Fruit fly (Drosophila melanogaster) whole organism, embryonic: Measurements from ENCODE around the gene PGAP2.

ENCODE experiments used
- Asciz ChIP-seq: fragments of 200-800 bp; sonication (Bioruptor generic); optimal IDR thresholded peaks from 2 replicates; lab custom pipeline; 2017; ENCODE audit warnings: missing biosample characterization, mild to moderate bottlenecking, missing genetic modification characterization, missing genetic modification reagents
- Blimp-1 ChIP-seq: fragments of 200-800 bp; sonication (Bioruptor generic); optimal IDR thresholded peaks from 3 replicates; lab custom pipeline; 2018; ENCODE audit warnings: missing biosample characterization, missing genetic modification characterization, mild to moderate bottlenecking, moderate library complexity, missing genetic modification reagents
- CG11560 ChIP-seq: fragments of 200-800 bp; sonication (Bioruptor generic); IDR thresholded peaks from 3 replicates; pipeline ENCODE4 v1.3.6; 2022; ENCODE audit warnings: missing biosample characterization, missing genetic modification characterization
- CG11696 ChIP-seq: fragments of 200-800 bp; sonication (Bioruptor generic); IDR thresholded peaks from 2 replicates; pipeline ENCODE4 v1.3.6; 2022; ENCODE audit warnings: missing biosample characterization, missing genetic modification characterization
- CG1233 ChIP-seq: fragments of 200-800 bp; sonication (Bioruptor generic); optimal IDR thresholded peaks from 4 replicates; lab custom pipeline; 2018; ENCODE audit warnings: missing biosample characterization, mild to moderate bottlenecking, missing genetic modification characterization
- CG12391 ChIP-seq: fragments of 200-800 bp; sonication (Bioruptor generic); optimal IDR thresholded peaks from 3 replicates; lab custom pipeline; 2018; ENCODE audit warnings: missing biosample characterization, mild to moderate bottlenecking, missing genetic modification characterization, moderate library complexity
- CG1529 ChIP-seq: fragments of 200-800 bp; sonication (Bioruptor generic); optimal IDR thresholded peaks from 3 replicates; lab custom pipeline; 2018; ENCODE audit warnings: missing biosample characterization, missing genetic modification characterization
- CG17186 ChIP-seq: fragments of 200-800 bp; sonication (Bioruptor generic); optimal IDR thresholded peaks from 3 replicates; lab custom pipeline; 2017; ENCODE audit warnings: missing biosample characterization, missing genetic modification reagents, missing genetic modification characterization
- CG17385 ChIP-seq: fragments of 200-800 bp; sonication (Bioruptor generic); optimal IDR thresholded peaks from 3 replicates; lab custom pipeline; 2018; ENCODE audit warnings: missing biosample characterization, mild to moderate bottlenecking, missing genetic modification characterization
- CG18764 ChIP-seq: fragments of 200-800 bp; sonication (Bioruptor generic); optimal IDR thresholded peaks from 3 replicates; lab custom pipeline; 2016; ENCODE audit warnings: missing biosample characterization, missing genetic modification characterization
- CG2129 ChIP-seq: fragments of 200-800 bp; sonication (Bioruptor generic); IDR thresholded peaks from 2 replicates; pipeline ENCODE4 v1.3.6; 2022; ENCODE audit warnings: missing biosample characterization, missing genetic modification characterization; ENCODE audit not compliant: partially characterized antibody
- CG30431 ChIP-seq: fragments of 200-800 bp; sonication (Bioruptor generic); optimal IDR thresholded peaks from 2 replicates; lab custom pipeline; 2017; ENCODE audit warnings: missing biosample characterization, missing genetic modification characterization
- CG3065 ChIP-seq: fragments of 200-800 bp; sonication (Bioruptor generic); optimal IDR thresholded peaks from 2 replicates; lab custom pipeline; 2016; ENCODE audit warnings: missing biosample characterization, missing genetic modification characterization
- CG3407 ChIP-seq: fragments of 200-800 bp; sonication (Bioruptor generic); optimal IDR thresholded peaks from 2 replicates; lab custom pipeline; 2018; ENCODE audit warnings: missing biosample characterization, mild to moderate bottlenecking, missing genetic modification characterization
- CG34422 ChIP-seq: fragments of 200-800 bp; sonication (Bioruptor generic); IDR thresholded peaks from 3 replicates; pipeline ENCODE4 v1.3.6; 2022; ENCODE audit warnings: missing biosample characterization, missing genetic modification characterization
- CG4360 ChIP-seq: fragments of 200-800 bp; sonication (Bioruptor generic); IDR thresholded peaks from 2 replicates; pipeline ENCODE4 v1.3.6; 2022; ENCODE audit warnings: missing biosample characterization, missing genetic modification characterization
- CG7839 ChIP-seq: fragments of 200-800 bp; sonication (Bioruptor generic); optimal IDR thresholded peaks from 3 replicates; lab custom pipeline; 2018; ENCODE audit warnings: missing biosample characterization, mild to moderate bottlenecking, missing genetic modification characterization, moderate library complexity
- CG7928 ChIP-seq: fragments of 200-800 bp; sonication (Bioruptor generic); optimal IDR thresholded peaks from 2 replicates; lab custom pipeline; 2017; ENCODE audit warnings: missing biosample characterization, mild to moderate bottlenecking, missing genetic modification characterization
- CG9797 ChIP-seq: fragments of 200-800 bp; sonication (Bioruptor generic); optimal IDR thresholded peaks from 3 replicates; lab custom pipeline; 2018; ENCODE audit warnings: missing biosample characterization, mild to moderate bottlenecking, missing genetic modification characterization
- CTCF ChIP-seq: fragments of 200-800 bp; sonication (Bioruptor generic); optimal IDR thresholded peaks from 2 replicates; lab custom pipeline; 2017; ENCODE audit warnings: missing biosample characterization, mild to moderate bottlenecking, missing genetic modification characterization, moderate library complexity
- Dek ChIP-seq: fragments of 200-800 bp; sonication (Bioruptor generic); optimal IDR thresholded peaks from 3 replicates; lab custom pipeline; 2019; ENCODE audit warnings: missing biosample characterization, mild to moderate bottlenecking, missing genetic modification characterization, moderate library complexity
- Gug ChIP-seq: fragments of 200-800 bp; sonication (Bioruptor generic); IDR thresholded peaks from 4 replicates; pipeline ENCODE4 v1.3.6; 2022; ENCODE audit warnings: missing biosample characterization, missing genetic modification characterization
- HLH3B ChIP-seq: fragments of 200-800 bp; sonication (Bioruptor generic); IDR thresholded peaks from 2 replicates; pipeline ENCODE4 v1.3.6; 2022; ENCODE audit warnings: missing biosample characterization, missing genetic modification characterization
- Jarid2 ChIP-seq: fragments of 200-800 bp; sonication (Bioruptor generic); optimal IDR thresholded peaks from 3 replicates; lab custom pipeline; 2017; ENCODE audit warnings: mild to moderate bottlenecking, missing biosample characterization, missing genetic modification reagents, missing genetic modification characterization
- Mes4 ChIP-seq: fragments of 200-800 bp; sonication (Bioruptor generic); optimal IDR thresholded peaks from 2 replicates; lab custom pipeline; 2016; ENCODE audit warnings: missing biosample characterization, missing genetic modification characterization
- Neu2 ChIP-seq: fragments of 200-800 bp; sonication (Bioruptor generic); optimal IDR thresholded peaks from 3 replicates; lab custom pipeline; 2016; ENCODE audit warnings: missing biosample characterization, missing genetic modification characterization, borderline replicate concordance
- Oaz ChIP-seq: fragments of 200-800 bp; sonication (Bioruptor generic); IDR thresholded peaks from 2 replicates; pipeline ENCODE4 v1.3.6; 2022; ENCODE audit warnings: missing biosample characterization, missing genetic modification characterization
- Pdp1 ChIP-seq, 2 experiments: fragments of 200-800 bp; sonication (Bioruptor generic); optimal IDR thresholded peaks; 3 replicates each; lab custom pipeline; 2016; ENCODE audit warnings: missing biosample characterization in 2 of 2, missing genetic modification characterization in 2 of 2, mild to moderate bottlenecking in 1 of 2, moderate library complexity in 1 of 2
- Rx ChIP-seq: fragments of 200-800 bp; sonication (Bioruptor generic); IDR thresholded peaks from 2 replicates; pipeline ENCODE4 v1.3.6; 2022; ENCODE audit warnings: missing biosample characterization, missing genetic modification characterization
- Sin3A ChIP-seq: fragments of >200 bp; optimal IDR thresholded peaks from 2 replicates; lab custom pipeline; 2018
- Ssrp ChIP-seq: fragments of 200-800 bp; sonication (Bioruptor generic); optimal IDR thresholded peaks from 2 replicates; lab custom pipeline; 2018; ENCODE audit warnings: missing biosample characterization, mild to moderate bottlenecking, missing genetic modification characterization, moderate library complexity
- croc ChIP-seq: fragments of 200-800 bp; sonication (Bioruptor generic); conservative IDR thresholded peaks from 3 replicates; pipeline ENCODE4 v1.3.6; 2022; ENCODE audit warnings: missing biosample characterization, missing genetic modification characterization
- crol ChIP-seq: fragments of 200-800 bp; sonication (Bioruptor generic); IDR thresholded peaks from 2 replicates; pipeline ENCODE4 v1.3.6; 2022; ENCODE audit warnings: missing biosample characterization, missing genetic modification characterization
- eve ChIP-seq, 2 experiments: fragments of >200 bp; optimal IDR thresholded peaks; 2 replicates each; lab custom pipeline; 2017; ENCODE audit warnings: missing biosample characterization in 2 of 2, missing genetic modification characterization in 2 of 2
- fd102C ChIP-seq: fragments of 200-800 bp; sonication (Bioruptor generic); optimal IDR thresholded peaks from 2 replicates; lab custom pipeline; 2018; ENCODE audit warnings: missing biosample characterization, mild to moderate bottlenecking, missing genetic modification characterization, moderate library complexity
- fd64A ChIP-seq: fragments of 200-800 bp; sonication (Bioruptor generic); optimal IDR thresholded peaks from 3 replicates; lab custom pipeline; 2018; ENCODE audit warnings: missing biosample characterization, mild to moderate bottlenecking, missing genetic modification characterization
- ind ChIP-seq: fragments of 200-800 bp; sonication (Bioruptor generic); optimal IDR thresholded peaks from 3 replicates; lab custom pipeline; 2016; ENCODE audit warnings: missing biosample characterization, missing genetic modification characterization
- inv ChIP-seq: fragments of 200-800 bp; sonication (Bioruptor generic); IDR thresholded peaks from 2 replicates; pipeline ENCODE4 v1.3.6; 2022; ENCODE audit warnings: missing biosample characterization, missing genetic modification characterization; ENCODE audit not compliant: partially characterized antibody
- kay ChIP-seq: fragments of 200-800 bp; sonication (Bioruptor generic); optimal IDR thresholded peaks from 2 replicates; lab custom pipeline; 2016; ENCODE audit warnings: missing biosample characterization, missing genetic modification characterization
- kni ChIP-seq: fragments of 200-800 bp; sonication (Bioruptor generic); optimal IDR thresholded peaks from 3 replicates; lab custom pipeline; 2017; ENCODE audit warnings: mild to moderate bottlenecking, missing biosample characterization, missing genetic modification reagents, missing genetic modification characterization
- lab ChIP-seq: fragments of 200-800 bp; sonication (Bioruptor generic); optimal IDR thresholded peaks from 3 replicates; lab custom pipeline; 2017; ENCODE audit warnings: missing biosample characterization, missing genetic modification characterization, mild to moderate bottlenecking, moderate library complexity, missing genetic modification reagents
- lov ChIP-seq, 2 experiments: fragments of 200-800 bp in 1 of 2; fragments of >200 bp in 1 of 2; sonication (Bioruptor generic) in 1 of 2; IDR thresholded peaks in 1 of 2; optimal IDR thresholded peaks in 1 of 2; 2 replicates in 1 of 2; 3 replicates in 1 of 2; pipeline versions ENCODE4 v1.3.6 to Lab custom; 2017 to 2022; ENCODE audit warnings: missing biosample characterization in 1 of 2, missing genetic modification characterization in 1 of 2
- otp ChIP-seq: fragments of 200-800 bp; sonication (Bioruptor generic); IDR thresholded peaks from 3 replicates; pipeline ENCODE4, ENCODE4 v1.3.6; 2022; ENCODE audit warnings: missing biosample characterization, missing genetic modification characterization
- pita ChIP-seq: fragments of 200-800 bp; sonication (Bioruptor generic); optimal IDR thresholded peaks from 2 replicates; lab custom pipeline; 2017; ENCODE audit warnings: missing biosample characterization, mild to moderate bottlenecking, missing genetic modification characterization
- pros ChIP-seq: fragments of 200-800 bp; sonication (Bioruptor generic); optimal IDR thresholded peaks from 3 replicates; lab custom pipeline; 2019; ENCODE audit warnings: missing biosample characterization, mild to moderate bottlenecking, missing genetic modification characterization, moderate library complexity
- ranshi ChIP-seq: fragments of 200-800 bp; sonication (Bioruptor generic); IDR thresholded peaks from 2 replicates; pipeline ENCODE4 v1.3.6; 2022; ENCODE audit warnings: missing biosample characterization, missing genetic modification characterization
- salm ChIP-seq: fragments of 200-800 bp; sonication (Bioruptor generic); optimal IDR thresholded peaks from 2 replicates; lab custom pipeline; 2018; ENCODE audit warnings: missing biosample characterization, mild to moderate bottlenecking, missing genetic modification characterization
- sd ChIP-seq: fragments of 200-800 bp; sonication (Bioruptor generic); optimal IDR thresholded peaks from 3 replicates; lab custom pipeline; 2018; ENCODE audit warnings: missing biosample characterization, mild to moderate bottlenecking, missing genetic modification characterization, moderate library complexity
- sisA ChIP-seq: fragments of 200-800 bp; sonication (Bioruptor generic); IDR thresholded peaks from 2 replicates; pipeline ENCODE4 v1.3.6; 2022; ENCODE audit warnings: missing biosample characterization, missing genetic modification characterization
- tap ChIP-seq: fragments of 200-800 bp; optimal IDR thresholded peaks from 3 replicates; lab custom pipeline; 2019; ENCODE audit warnings: missing biosample characterization, mild to moderate bottlenecking, missing genetic modification characterization, moderate library complexity

PGAP2 gene

dm6 chr2L:852647-853111 lies 33.4 kb upstream of the PGAP2 start, which contains the start of the genes CG4291 and kraken (continued):
- no peak for TF ChIP-seq Mes4
- TF ChIP-seq ranshi (GFP tag; lab: Robert Waterston, UW), result peak; percentile 33; the same call in 1 of the 2 replicates
- peak; percentile 2 for TF ChIP-seq CG1233 (GFP tag; lab: Kevin White, UChicago)
- TF ChIP-seq CG4360 (GFP tag; lab: Robert Waterston, UW), result peak; percentile 55
- TF ChIP-seq Dek, result peak; percentile 44
- no peak for TF ChIP-seq pros (GFP tag; lab: Kevin White, UChicago)
- TF ChIP-seq Blimp-1, result peak; percentile 33
- peak; percentile 22 for TF ChIP-seq salm (tag; lab: Kevin White, UChicago)
- TF ChIP-seq CG7928 (GFP tag; lab: Kevin White, UChicago), result no peak
- TF ChIP-seq CG3065 (GFP tag; lab: Kevin White, UChicago), result no peak
- no peak for TF ChIP-seq Neu2 (GFP tag; lab: Kevin White, UChicago)
- peak; percentile 16 for TF ChIP-seq kay
- no peak for TF ChIP-seq CG3407 (GFP tag; lab: Kevin White, UChicago)
- TF ChIP-seq Rx, result no peak
- no peak for TF ChIP-seq eve (GFP tag; optimal IDR thresholded peaks at IDR 0.05; lab: Kevin White, UChicago)
- TF ChIP-seq sd (tag; lab: Kevin White, UChicago), result peak; percentile 98
- TF ChIP-seq CG11560 (tag; lab: Robert Waterston, UW), result no peak; the same call in 2 of the 3 replicates
- peak; percentile 51 for TF ChIP-seq tap (tag; lab: Kevin White, UChicago)
- no peak for TF ChIP-seq CG30431
- TF ChIP-seq CG34422 (GFP tag; lab: Robert Waterston, UW), result peak; percentile 80; the same call in 2 of the 3 replicates
- TF ChIP-seq CG7839 (tag; lab: Kevin White, UChicago), result peak; percentile 40
- TF ChIP-seq Sin3A (lab: Kevin White, UChicago), result peak; percentile 34
- peak; percentile 33 for TF ChIP-seq CG9797 (GFP tag; lab: Kevin White, UChicago)
- TF ChIP-seq lov (optimal IDR thresholded peaks at IDR 0.05; lab: Kevin White, UChicago), result no peak
- TF ChIP-seq lov (GFP tag; IDR thresholded peaks at IDR 0.05; lab: Robert Waterston, UW), result 0 out of 3 replicates have a peak, but pooled peaks have one; percentile 60
- peak; percentile 79 for TF ChIP-seq lab (GFP tag; lab: Kevin White, UChicago)
- peak; percentile 70 for TF ChIP-seq ind
- no peak for TF ChIP-seq fd64A (GFP tag; lab: Kevin White, UChicago)
- no peak for TF ChIP-seq kni
- TF ChIP-seq inv (GFP tag; lab: Robert Waterston, UW), result no peak
- no peak for TF ChIP-seq CG11696
- TF ChIP-seq HLH3B (GFP tag; lab: Robert Waterston, UW), result peak; percentile 22; the same call in 1 of the 2 replicates
- peak; percentile 60 to 70 for TF ChIP-seq Pdp1 (GFP tag; optimal IDR thresholded peaks at IDR 0.05; lab: Kevin White, UChicago)
- TF ChIP-seq crol, result 0 out of 2 replicates have a peak, but pooled peaks have one; percentile 9
- TF ChIP-seq CG17186 (GFP tag; lab: Kevin White, UChicago), result peak; percentile 62
- no peak for TF ChIP-seq CG2129 (GFP tag; lab: Robert Waterston, UW)
- TF ChIP-seq Oaz, result 0 out of 2 replicates have a peak, but pooled peaks have one; percentile 12
- peak; percentile 2 for TF ChIP-seq Ssrp (tag; lab: Kevin White, UChicago)
- TF ChIP-seq fd102C (GFP tag; lab: Kevin White, UChicago), result no peak
- TF ChIP-seq pita (GFP tag; lab: Kevin White, UChicago), result no peak
- peak; percentile 29 for TF ChIP-seq CTCF (GFP tag; lab: Kevin White, UChicago)
- TF ChIP-seq Asciz (GFP tag; lab: Kevin White, UChicago), result no peak
- TF ChIP-seq otp (GFP tag; lab: Robert Waterston, UW), result no peak
- no peak for TF ChIP-seq sisA (GFP tag; lab: Robert Waterston, UW)
- TF ChIP-seq CG18764 (GFP tag; lab: Kevin White, UChicago), result no peak
- TF ChIP-seq Gug (GFP tag; lab: Robert Waterston, UW), result peak; percentile 71; the same call in 2 of the 4 replicates
- peak; percentile 41 for TF ChIP-seq CG17385 (GFP tag; lab: Kevin White, UChicago)
- TF ChIP-seq Jarid2 (GFP tag; lab: Kevin White, UChicago), result peak; percentile 88
- no peak for TF ChIP-seq croc (GFP tag; lab: Robert Waterston, UW)
- TF ChIP-seq CG12391 (tag; lab: Kevin White, UChicago), result peak; percentile 46
- no peak for TF ChIP-seq CG1529 (GFP tag; lab: Kevin White, UChicago)
